Worm (Caenorhabditis elegans) whole organism, late embryonic: ENCODE results near the gene C16D9.1.

Experiments used
- C38D4.7 ChIP-seq: fragments of 200-800 bp; sonication (Bioruptor generic); optimal IDR thresholded peaks from 2 replicates; lab custom pipeline; 2018; ENCODE audit warnings: mild to moderate bottlenecking, missing genetic modification characterization, moderate library complexity, missing compliant biosample characterization
- F13H6.1 ChIP-seq: sonication (generic microtip); optimal IDR thresholded peaks from 2 replicates; lab custom pipeline; 2016; ENCODE audit warnings: missing genetic modification characterization, missing compliant biosample characterization
- ahr-1 ChIP-seq: sonication (generic microtip); optimal IDR thresholded peaks from 2 replicates; lab custom pipeline; 2016; ENCODE audit warnings: missing genetic modification characterization, missing compliant biosample characterization
- ceh-22 ChIP-seq: sonication (generic microtip); optimal IDR thresholded peaks from 2 replicates; lab custom pipeline; 2017; ENCODE audit warnings: missing biosample characterization, missing genetic modification characterization
- fax-1 ChIP-seq: sonication (generic microtip); optimal IDR thresholded peaks from 2 replicates; lab custom pipeline; 2016; ENCODE audit warnings: missing genotype, missing genetic modification characterization, missing compliant biosample characterization
- hlh-8 ChIP-seq: sonication (generic microtip); optimal IDR thresholded peaks from 2 replicates; lab custom pipeline; 2016; ENCODE audit warnings: missing genotype, missing genetic modification characterization, missing compliant biosample characterization
- mec-3 ChIP-seq: sonication (generic microtip); optimal IDR thresholded peaks from 2 replicates; lab custom pipeline; 2016; ENCODE audit warnings: borderline replicate concordance, missing genetic modification characterization, missing compliant biosample characterization
- nfya-1 ChIP-seq: sonication (generic microtip); optimal IDR thresholded peaks from 2 replicates; lab custom pipeline; 2017; ENCODE audit warnings: missing genetic modification characterization, mild to moderate bottlenecking, missing compliant biosample characterization, antibody characterized with exemption, moderate library complexity
- nhr-232 ChIP-seq: sonication (generic microtip); optimal IDR thresholded peaks from 2 replicates; lab custom pipeline; 2016; ENCODE audit warnings: missing genetic modification characterization, missing compliant biosample characterization
- pha-4 ChIP-seq: fragments of 150-350 bp; optimal IDR thresholded peaks from 2 replicates; lab custom pipeline; 2018; ENCODE audit warnings: missing biosample characterization, missing genetic modification reagents, missing genetic modification characterization
- pqm-1 ChIP-seq: sonication (generic microtip); optimal IDR thresholded peaks from 2 replicates; lab custom pipeline; 2016; ENCODE audit warnings: missing genetic modification characterization, missing compliant biosample characterization
- pros-1 ChIP-seq: fragments of 150-350 bp; optimal IDR thresholded peaks from 2 replicates; lab custom pipeline; 2014; ENCODE audit warnings: missing biosample characterization, missing genetic modification reagents, missing genetic modification characterization

ce11 chrV:8259016-8259415, at the start of gene C16D9.1:
- no peak for TF ChIP-seq F13H6.1
- no peak for TF ChIP-seq ceh-22 (tag; lab: Kevin White, UChicago)
- TF ChIP-seq nhr-232 (tag; lab: Kevin White, UChicago) = no peak
- no peak for TF ChIP-seq hlh-8 (tag; lab: Kevin White, UChicago)
- TF ChIP-seq pha-4 (tag; lab: Kevin White, UChicago) = no peak
- no peak for TF ChIP-seq pqm-1 (tag; lab: Kevin White, UChicago)
- TF ChIP-seq nfya-1 (tag; lab: Kevin White, UChicago) = no peak
- TF ChIP-seq C38D4.7 (GFP tag; lab: Kevin White, UChicago) = no peak
- no peak for TF ChIP-seq ahr-1
- no peak for TF ChIP-seq mec-3 (tag; lab: Kevin White, UChicago)
- no peak for TF ChIP-seq pros-1 (tag; lab: Kevin White, UChicago)
- TF ChIP-seq fax-1 (tag; lab: Kevin White, UChicago) = no peak
